Worm (Caenorhabditis elegans) whole organism, mixed stage, embryonic: ENCODE data around the gene tag-325.

ENCODE experiments used
- M03D4.4 ChIP-seq: sonication (generic microtip); optimal IDR thresholded peaks from 2 replicates; lab custom pipeline; 2017; ENCODE audit warnings: mild to moderate bottlenecking, missing genetic modification characterization, missing compliant biosample characterization
- bed-3 ChIP-seq: fragments of 200-800 bp; sonication (Bioruptor generic); optimal IDR thresholded peaks from 3 replicates; lab custom pipeline; 2018; ENCODE audit warnings: mild to moderate bottlenecking, missing genetic modification characterization, moderate library complexity, missing compliant biosample characterization
- blmp-1 ChIP-seq: fragments of 150-350 bp; optimal IDR thresholded peaks from 2 replicates; lab custom pipeline; 2014; ENCODE audit warnings: missing biosample characterization, missing genetic modification characterization
- ceh-39 ChIP-seq: fragments of 150-350 bp; optimal IDR thresholded peaks from 2 replicates; lab custom pipeline; 2014; ENCODE audit warnings: missing biosample characterization, missing genetic modification characterization
- ceh-43 ChIP-seq: fragments of 200-800 bp; sonication (Bioruptor generic); optimal IDR thresholded peaks from 2 replicates; lab custom pipeline; 2018; ENCODE audit warnings: mild to moderate bottlenecking, missing genetic modification characterization, moderate library complexity, missing compliant biosample characterization
- ceh-83 ChIP-seq: fragments of 200-800 bp; sonication (Bioruptor generic); optimal IDR thresholded peaks from 2 replicates; lab custom pipeline; 2018; ENCODE audit warnings: mild to moderate bottlenecking, missing genetic modification characterization, missing compliant biosample characterization
- ces-1 ChIP-seq: fragments of 150-350 bp; optimal IDR thresholded peaks from 2 replicates; lab custom pipeline; 2014; ENCODE audit warnings: missing biosample characterization, missing genetic modification reagents, missing genetic modification characterization
- cnd-1 ChIP-seq: fragments of 200-800 bp; sonication (Bioruptor generic); optimal IDR thresholded peaks from 2 replicates; lab custom pipeline; 2018; ENCODE audit warnings: mild to moderate bottlenecking, missing genetic modification characterization, missing compliant biosample characterization
- drap-1 ChIP-seq: fragments of 200-800 bp; sonication (Bioruptor generic); optimal IDR thresholded peaks from 3 replicates; lab custom pipeline; 2018; ENCODE audit warnings: mild to moderate bottlenecking, missing genetic modification characterization, missing compliant biosample characterization
- elt-1 ChIP-seq: sonication (generic microtip); optimal IDR thresholded peaks from 2 replicates; lab custom pipeline; 2017; ENCODE audit warnings: missing genetic modification characterization, mild to moderate bottlenecking, missing compliant biosample characterization, antibody characterized with exemption, moderate library complexity, borderline replicate concordance; ENCODE audit not compliant: insufficient read depth
- elt-3 ChIP-seq: fragments of 150-350 bp; optimal IDR thresholded peaks from 2 replicates; lab custom pipeline; 2014; ENCODE audit warnings: missing biosample characterization, missing genetic modification characterization
- flh-1 ChIP-seq: fragments of 200-800 bp; sonication (Bioruptor generic); optimal IDR thresholded peaks from 2 replicates; lab custom pipeline; 2018; ENCODE audit warnings: mild to moderate bottlenecking, missing genetic modification characterization, moderate library complexity, missing compliant biosample characterization
- ham-2 ChIP-seq: fragments of 200-800 bp; sonication (Bioruptor generic); optimal IDR thresholded peaks from 2 replicates; lab custom pipeline; 2018; ENCODE audit warnings: mild to moderate bottlenecking, missing genetic modification characterization, missing compliant biosample characterization
- hlh-1 ChIP-seq: fragments of 150-350 bp; optimal IDR thresholded peaks from 2 replicates; lab custom pipeline; 2014; ENCODE audit warnings: missing biosample characterization, missing genetic modification reagents, missing genetic modification characterization
- lin-13 ChIP-seq: fragments of 150-350 bp; optimal IDR thresholded peaks from 2 replicates; lab custom pipeline; 2014; ENCODE audit warnings: missing biosample characterization, missing genetic modification characterization
- lin-32 ChIP-seq: fragments of 200-800 bp; sonication (Bioruptor generic); optimal IDR thresholded peaks from 2 replicates; lab custom pipeline; 2018; ENCODE audit warnings: mild to moderate bottlenecking, missing genetic modification characterization, missing compliant biosample characterization
- lsy-2 ChIP-seq: fragments of 150-350 bp; optimal IDR thresholded peaks from 2 replicates; lab custom pipeline; 2014; ENCODE audit warnings: missing biosample characterization, missing genetic modification characterization
- mep-1 ChIP-seq: fragments of 150-350 bp; optimal IDR thresholded peaks from 2 replicates; lab custom pipeline; 2017; ENCODE audit warnings: missing biosample characterization, missing genetic modification reagents, missing genetic modification characterization, inconsistent platforms
- mls-2 ChIP-seq: sonication (generic microtip); optimal IDR thresholded peaks from 2 replicates; lab custom pipeline; 2016; ENCODE audit warnings: mild to moderate bottlenecking, missing genetic modification characterization, moderate library complexity, missing compliant biosample characterization
- nhr-12 ChIP-seq: fragments of 150-350 bp; optimal IDR thresholded peaks from 2 replicates; lab custom pipeline; 2014; ENCODE audit warnings: missing biosample characterization, missing genetic modification characterization
- nhr-28 ChIP-seq: fragments of 150-350 bp; optimal IDR thresholded peaks from 2 replicates; lab custom pipeline; 2014; ENCODE audit warnings: missing biosample characterization, missing genetic modification characterization
- nhr-76 ChIP-seq: sonication (generic microtip); optimal IDR thresholded peaks from 2 replicates; lab custom pipeline; 2017; ENCODE audit warnings: missing biosample characterization, missing genetic modification characterization
- sem-2 ChIP-seq: fragments of 200-800 bp; sonication (Bioruptor generic); optimal IDR thresholded peaks from 2 replicates; lab custom pipeline; 2018; ENCODE audit warnings: mild to moderate bottlenecking, missing genetic modification characterization, missing compliant biosample characterization
- snpc-4 ChIP-seq: fragments of 150-350 bp; optimal IDR thresholded peaks from 2 replicates; lab custom pipeline; 2014; ENCODE audit warnings: missing biosample characterization, missing genetic modification characterization
- tbx-8 ChIP-seq: fragments of 200-800 bp; sonication (Bioruptor generic); optimal IDR thresholded peaks from 2 replicates; lab custom pipeline; 2018; ENCODE audit warnings: mild to moderate bottlenecking, missing genetic modification characterization, moderate library complexity, missing compliant biosample characterization
- unc-120 ChIP-seq: sonication (generic microtip); optimal IDR thresholded peaks from 2 replicates; lab custom pipeline; 2017; ENCODE audit warnings: missing genetic modification characterization, missing compliant biosample characterization; ENCODE audit not compliant: poor library complexity, severe bottlenecking
- unc-39 ChIP-seq: fragments of 150-350 bp; optimal IDR thresholded peaks from 2 replicates; lab custom pipeline; 2014; ENCODE audit warnings: missing biosample characterization, missing genetic modification characterization
- unc-62 ChIP-seq: fragments of 150-350 bp; optimal IDR thresholded peaks from 2 replicates; lab custom pipeline; 2014; ENCODE audit warnings: missing biosample characterization, missing genetic modification reagents, missing genetic modification characterization
- zip-8 ChIP-seq: fragments of 150-350 bp; optimal IDR thresholded peaks from 2 replicates; lab custom pipeline; 2014; ENCODE audit warnings: missing biosample characterization, missing genetic modification characterization
- ztf-11 ChIP-seq: fragments of 150-350 bp; optimal IDR thresholded peaks from 2 replicates; lab custom pipeline; 2014; ENCODE audit warnings: missing biosample characterization, missing genetic modification characterization

tag-325 gene

ce11 chrIII:4819843-4820242 lies 23.2 kb downstream of the tag-325 start, which contains the start of gene F26A1.7:
Gene F26A1.7 (minus strand): TSS chrIII:4819943.
- TF ChIP-seq ceh-83 (GFP tag; lab: Kevin White, UChicago): no peak
- TF ChIP-seq nhr-76 (tag; lab: Kevin White, UChicago): no peak
- TF ChIP-seq drap-1 (GFP tag; lab: Kevin White, UChicago): no peak
- no peak for TF ChIP-seq M03D4.4
- no peak for TF ChIP-seq sem-2
- TF ChIP-seq bed-3 (GFP tag; lab: Kevin White, UChicago): no peak
- no peak for TF ChIP-seq tbx-8 (GFP tag; lab: Kevin White, UChicago)
- TF ChIP-seq unc-62 (GFP tag; lab: Kevin White, UChicago): no peak
- TF ChIP-seq cnd-1 (tag; lab: Kevin White, UChicago): no peak
- TF ChIP-seq lin-32 (GFP tag; lab: Kevin White, UChicago): no peak
- no peak for TF ChIP-seq nhr-28
- no peak for TF ChIP-seq flh-1 (GFP tag; lab: Kevin White, UChicago)
- TF ChIP-seq mls-2 (tag; lab: Kevin White, UChicago): no peak
- TF ChIP-seq ceh-39: no peak
- TF ChIP-seq mep-1 (tag; lab: Kevin White, UChicago): no peak
- TF ChIP-seq ces-1: no peak

- TF ChIP-seq lin-32 (GFP tag; lab: Kevin White, UChicago): no peak
- TF ChIP-seq ceh-43 (GFP tag; lab: Kevin White, UChicago): no peak
- TF ChIP-seq mep-1 (tag; lab: Kevin White, UChicago): no peak
- TF ChIP-seq, all 35 proteins: peak for 0
Measured at ce11 chrIII:4822140-4822539, 25.5 kb downstream of the tag-325 start, which contains the start of gene F26A1.8. Gene F26A1.8 (minus strand): TSS chrIII:4822240.

ce11 chrIII:4826606-4827005 lies 30.0 kb downstream of the tag-325 start, which contains the start of gene F26A1.3:
Gene F26A1.3 (plus strand): TSS chrIII:4826906.
- TF ChIP-seq mep-1 (tag; lab: Kevin White, UChicago) (no peak), lin-32 (GFP tag; lab: Kevin White, UChicago) (no peak), M03D4.4 (no peak), lin-13 (no peak), ceh-83 (GFP tag; lab: Kevin White, UChicago) (no peak), tbx-8 (GFP tag; lab: Kevin White, UChicago) (no peak), unc-120 (tag; lab: Kevin White, UChicago) (no peak), ceh-39 (no peak), ceh-43 (GFP tag; lab: Kevin White, UChicago) (no peak), elt-3 (tag; lab: Kevin White, UChicago) (no peak), snpc-4 (tag; lab: Kevin White, UChicago) (no peak), nhr-28 (no peak), flh-1 (GFP tag; lab: Kevin White, UChicago) (no peak), unc-62 (GFP tag; lab: Kevin White, UChicago) (no peak), ham-2 (GFP tag; lab: Kevin White, UChicago) (no peak), zip-8 (tag; lab: Kevin White, UChicago) (no peak), nhr-12 (tag; lab: Kevin White, UChicago) (no peak), blmp-1 (tag; lab: Kevin White, UChicago) (no peak)

ce11 chrIII:4829440-4829839 lies 32.8 kb downstream of the tag-325 start, which contains the start of gene F26A1.9:
Gene F26A1.9 (minus strand): TSS chrIII:4829540.
- TF ChIP-seq elt-3 (tag; lab: Kevin White, UChicago) (no peak), lsy-2 (no peak), cnd-1 (tag; lab: Kevin White, UChicago) (no peak), ces-1 (no peak), unc-39 (tag; lab: Kevin White, UChicago) (no peak), mep-1 (tag; lab: Kevin White, UChicago) (no peak), ztf-11 (tag; lab: Kevin White, UChicago) (no peak), hlh-1 (tag; lab: Kevin White, UChicago) (no peak)

- no peak for TF ChIP-seq nhr-12 (tag; lab: Kevin White, UChicago)
- TF ChIP-seq cnd-1 (tag; lab: Kevin White, UChicago): no peak
- TF ChIP-seq flh-1 (GFP tag; lab: Kevin White, UChicago): no peak
- TF ChIP-seq elt-3 (tag; lab: Kevin White, UChicago): no peak
- no peak for TF ChIP-seq tbx-8 (GFP tag; lab: Kevin White, UChicago)
- no peak for TF ChIP-seq elt-1
- TF ChIP-seq ceh-83 (GFP tag; lab: Kevin White, UChicago): no peak
- TF ChIP-seq sem-2: no peak
- no peak for TF ChIP-seq M03D4.4
- TF ChIP-seq nhr-28: no peak
- TF ChIP-seq drap-1 (GFP tag; lab: Kevin White, UChicago): no peak
- TF ChIP-seq bed-3 (GFP tag; lab: Kevin White, UChicago): no peak
- TF ChIP-seq snpc-4 (tag; lab: Kevin White, UChicago): no peak
Measured at ce11 chrIII:4830207-4830606, 33.6 kb downstream of the tag-325 start, which contains the start of gene nspd-9. Gene nspd-9 (minus strand): TSS chrIII:4830307.
